Worm (Caenorhabditis elegans) whole organism, young adult: ENCODE results near the gene gro-1.

Source experiments
- B0261.1 ChIP-seq: sonication (generic microtip); optimal IDR thresholded peaks from 2 replicates; lab custom pipeline; 2016; ENCODE audit warnings: mild to moderate bottlenecking, missing genetic modification characterization, moderate library complexity, missing compliant biosample characterization
- B0336.3 ChIP-seq: fragments of 200-800 bp; sonication (Bioruptor generic); IDR thresholded peaks from 2 replicates; pipeline ENCODE4 v1.3.6; 2022; ENCODE audit warnings: missing genetic modification characterization, missing compliant biosample characterization
- F23B12.7 ChIP-seq: sonication (generic microtip); optimal IDR thresholded peaks from 2 replicates; lab custom pipeline; 2017; ENCODE audit warnings: missing genetic modification characterization, mild to moderate bottlenecking, missing compliant biosample characterization, antibody characterized with exemption, moderate library complexity; ENCODE audit not compliant: insufficient read depth
- F33H1.4 ChIP-seq: fragments of 200-800 bp; sonication (Bioruptor generic); IDR thresholded peaks from 2 replicates; pipeline ENCODE4 v1.3.6; 2022; ENCODE audit warnings: missing genetic modification reagents, missing genetic modification characterization, missing compliant biosample characterization
- F49E8.2 ChIP-seq: sonication (generic microtip); optimal IDR thresholded peaks from 3 replicates; lab custom pipeline; 2017; ENCODE audit warnings: missing genetic modification characterization, mild to moderate bottlenecking, missing compliant biosample characterization, antibody characterized with exemption, moderate library complexity; ENCODE audit not compliant: insufficient read depth
- F52B5.7 ChIP-seq: sonication (generic microtip); optimal IDR thresholded peaks from 2 replicates; lab custom pipeline; 2016; ENCODE audit warnings: mild to moderate bottlenecking, missing genetic modification characterization, missing compliant biosample characterization
- F57C9.4 ChIP-seq: sonication (generic microtip); optimal IDR thresholded peaks from 2 replicates; lab custom pipeline; 2017; ENCODE audit warnings: mild to moderate bottlenecking, missing genetic modification characterization, missing compliant biosample characterization
- T07F8.4 ChIP-seq: sonication (generic microtip); optimal IDR thresholded peaks from 2 replicates; lab custom pipeline; 2016; ENCODE audit warnings: mild to moderate bottlenecking, missing genetic modification characterization, moderate library complexity, missing compliant biosample characterization
- Y53F4B.3 ChIP-seq: fragments of 200-800 bp; sonication (Bioruptor generic); IDR thresholded peaks from 2 replicates; pipeline ENCODE4 v1.3.6; 2022; ENCODE audit warnings: missing genetic modification reagents, missing genetic modification characterization, missing compliant biosample characterization
- Y53G8AR.9 ChIP-seq: fragments of 200-800 bp; sonication (Bioruptor generic); conservative IDR thresholded peaks from 2 replicates; pipeline ENCODE4 v1.3.6; 2022; ENCODE audit warnings: missing genetic modification reagents, missing genetic modification characterization, missing compliant biosample characterization
- Y56A3A.18 ChIP-seq: fragments of 200-800 bp; sonication (Bioruptor generic); IDR thresholded peaks from 2 replicates; pipeline ENCODE4 v1.3.6; 2022; ENCODE audit warnings: missing genetic modification reagents, missing genetic modification characterization, missing compliant biosample characterization
- Y67H2A.10 ChIP-seq: fragments of 200-800 bp; sonication (Bioruptor generic); conservative IDR thresholded peaks from 2 replicates; pipeline ENCODE4 v1.3.6; 2022; ENCODE audit warnings: missing genetic modification reagents, missing genetic modification characterization, missing compliant biosample characterization
- Y95B8A.8 ChIP-seq: fragments of 200-800 bp; sonication (Bioruptor generic); IDR thresholded peaks from 2 replicates; pipeline ENCODE4 v1.3.6; 2022; ENCODE audit warnings: missing genetic modification reagents, missing genetic modification characterization, missing compliant biosample characterization
- aptf-3 ChIP-seq: fragments of 200-800 bp; sonication (Bioruptor generic); IDR thresholded peaks from 2 replicates; pipeline ENCODE4 v1.3.6; 2022; ENCODE audit warnings: missing genetic modification characterization, missing compliant biosample characterization
- attf-5 ChIP-seq: fragments of 200-800 bp; sonication (Bioruptor generic); optimal IDR thresholded peaks from 2 replicates; lab custom pipeline; 2018; ENCODE audit warnings: mild to moderate bottlenecking, missing genetic modification characterization, missing compliant biosample characterization
- cebp-1 ChIP-seq, 2 experiments: fragments of 200-800 bp in 1 of 2; sonication (Bioruptor generic) in 1 of 2; sonication (generic microtip) in 1 of 2; IDR thresholded peaks in 1 of 2; optimal IDR thresholded peaks in 1 of 2; 2 replicates each; pipeline versions ENCODE4 v1.3.6 to Lab custom; 2017 to 2022; ENCODE audit warnings: missing compliant biosample characterization in 2 of 2, missing genetic modification characterization in 2 of 2, mild to moderate bottlenecking in 1 of 2, missing genetic modification reagents in 1 of 2, moderate library complexity in 1 of 2
- ceh-91 ChIP-seq: fragments of 200-800 bp; sonication (Bioruptor generic); IDR thresholded peaks from 2 replicates; pipeline ENCODE4 v1.3.6; 2022; ENCODE audit warnings: missing genetic modification reagents, missing genetic modification characterization, missing compliant biosample characterization
- dpff-1 ChIP-seq: sonication (generic microtip); optimal IDR thresholded peaks from 2 replicates; lab custom pipeline; 2017; ENCODE audit warnings: mild to moderate bottlenecking, missing genetic modification characterization, missing compliant biosample characterization
- dpl-1 ChIP-seq: fragments of 150-350 bp; optimal IDR thresholded peaks from 2 replicates; lab custom pipeline; 2014; ENCODE audit warnings: missing biosample characterization, missing genetic modification reagents, missing genetic modification characterization
- efl-1 ChIP-seq: fragments of 150-350 bp; optimal IDR thresholded peaks from 2 replicates; lab custom pipeline; 2014; ENCODE audit warnings: missing biosample characterization, missing genetic modification reagents, missing genetic modification characterization
- egrh-3 ChIP-seq: fragments of 200-800 bp; sonication (Bioruptor generic); IDR thresholded peaks from 2 replicates; pipeline ENCODE4 v1.3.6; 2022; ENCODE audit warnings: missing genetic modification reagents, missing genetic modification characterization, missing compliant biosample characterization
- ekl-4 ChIP-seq: fragments of 200-800 bp; sonication (Bioruptor generic); IDR thresholded peaks from 2 replicates; pipeline ENCODE4 v1.3.6; 2022; ENCODE audit warnings: missing genetic modification reagents, missing genetic modification characterization, missing compliant biosample characterization
- gei-17 ChIP-seq: fragments of 200-800 bp; sonication (Bioruptor generic); optimal IDR thresholded peaks from 2 replicates; lab custom pipeline; 2018; ENCODE audit warnings: mild to moderate bottlenecking, missing genetic modification characterization, missing compliant biosample characterization
- hlh-26 ChIP-seq: fragments of 200-800 bp; sonication (Bioruptor generic); conservative IDR thresholded peaks from 2 replicates; pipeline ENCODE4 v1.3.6; 2022; ENCODE audit warnings: missing genetic modification reagents, missing genetic modification characterization, missing compliant biosample characterization
- hmg-20 ChIP-seq: fragments of 200-800 bp; sonication (Bioruptor generic); IDR thresholded peaks from 2 replicates; pipeline ENCODE4 v1.3.6; 2022; ENCODE audit warnings: missing genetic modification reagents, missing genetic modification characterization, missing compliant biosample characterization
- hrde-1 ChIP-seq: sonication (generic microtip); optimal IDR thresholded peaks from 2 replicates; lab custom pipeline; 2016; ENCODE audit warnings: missing genetic modification characterization, mild to moderate bottlenecking, missing compliant biosample characterization, moderate library complexity, missing genotype, missing genetic modification reagents, borderline replicate concordance
- lag-1 ChIP-seq: fragments of 200-800 bp; sonication (Bioruptor generic); IDR thresholded peaks from 2 replicates; pipeline ENCODE4 v1.3.6; 2022; ENCODE audit warnings: missing genetic modification reagents, missing genetic modification characterization, missing compliant biosample characterization
- lin-40 ChIP-seq: sonication (generic microtip); optimal IDR thresholded peaks from 2 replicates; lab custom pipeline; 2016; ENCODE audit warnings: missing genetic modification characterization, mild to moderate bottlenecking, missing compliant biosample characterization, missing genotype, missing genetic modification reagents
- lsl-1 ChIP-seq: fragments of 200-800 bp; sonication (Bioruptor generic); optimal IDR thresholded peaks from 2 replicates; lab custom pipeline; 2018; ENCODE audit warnings: mild to moderate bottlenecking, missing genetic modification characterization, moderate library complexity, missing compliant biosample characterization
- lsy-27 ChIP-seq: sonication (generic microtip); optimal IDR thresholded peaks from 2 replicates; lab custom pipeline; 2017; ENCODE audit warnings: missing genetic modification characterization, mild to moderate bottlenecking, missing compliant biosample characterization, antibody characterized with exemption, missing genotype, borderline replicate concordance; ENCODE audit not compliant: insufficient read depth
- madf-6 ChIP-seq: fragments of 200-800 bp; sonication (Bioruptor generic); IDR thresholded peaks from 2 replicates; pipeline ENCODE4 v1.3.6; 2022; ENCODE audit warnings: missing genetic modification reagents, missing genetic modification characterization, missing compliant biosample characterization
- madf-8 ChIP-seq: fragments of 200-800 bp; sonication (Bioruptor generic); conservative IDR thresholded peaks from 2 replicates; pipeline ENCODE4 v1.3.6; 2022; ENCODE audit warnings: missing genetic modification reagents, missing genetic modification characterization, missing compliant biosample characterization
- mcd-1 ChIP-seq: fragments of 200-800 bp; sonication (Bioruptor generic); IDR thresholded peaks from 2 replicates; pipeline ENCODE4 v1.3.6; 2022; ENCODE audit warnings: missing genetic modification reagents, missing genetic modification characterization, missing compliant biosample characterization
- mes-4 ChIP-seq: sonication (generic microtip); optimal IDR thresholded peaks from 2 replicates; lab custom pipeline; 2016; ENCODE audit warnings: missing genotype, missing genetic modification characterization, missing compliant biosample characterization
- nfya-2 ChIP-seq: fragments of 200-800 bp; sonication (Bioruptor generic); IDR thresholded peaks from 2 replicates; pipeline ENCODE4 v1.3.6; 2022; ENCODE audit warnings: missing genetic modification reagents, missing genetic modification characterization, missing compliant biosample characterization
- nhr-27 ChIP-seq: fragments of 200-800 bp; sonication (Bioruptor generic); optimal IDR thresholded peaks from 2 replicates; lab custom pipeline; 2018; ENCODE audit warnings: mild to moderate bottlenecking, missing genetic modification characterization, moderate library complexity, missing compliant biosample characterization
- snpc-1.3 ChIP-seq: sonication (generic microtip); optimal IDR thresholded peaks from 2 replicates; lab custom pipeline; 2017; ENCODE audit warnings: missing genetic modification characterization, mild to moderate bottlenecking, missing compliant biosample characterization, antibody characterized with exemption, moderate library complexity, missing genotype, missing genetic modification reagents; ENCODE audit not compliant: insufficient read depth
- unc-130 ChIP-seq: sonication (generic microtip); optimal IDR thresholded peaks from 2 replicates; lab custom pipeline; 2016; ENCODE audit warnings: missing genetic modification reagents, missing genetic modification characterization, missing compliant biosample characterization
- zim-3 ChIP-seq: sonication (generic microtip); optimal IDR thresholded peaks from 2 replicates; lab custom pipeline; 2017; ENCODE audit warnings: mild to moderate bottlenecking, missing genetic modification characterization, moderate library complexity, missing compliant biosample characterization
- ztf-28 ChIP-seq: fragments of 200-800 bp; sonication (Bioruptor generic); IDR thresholded peaks from 2 replicates; pipeline ENCODE4 v1.3.6; 2022; ENCODE audit warnings: missing genetic modification reagents, missing genetic modification characterization, missing compliant biosample characterization

Gene gro-1

DNA sequence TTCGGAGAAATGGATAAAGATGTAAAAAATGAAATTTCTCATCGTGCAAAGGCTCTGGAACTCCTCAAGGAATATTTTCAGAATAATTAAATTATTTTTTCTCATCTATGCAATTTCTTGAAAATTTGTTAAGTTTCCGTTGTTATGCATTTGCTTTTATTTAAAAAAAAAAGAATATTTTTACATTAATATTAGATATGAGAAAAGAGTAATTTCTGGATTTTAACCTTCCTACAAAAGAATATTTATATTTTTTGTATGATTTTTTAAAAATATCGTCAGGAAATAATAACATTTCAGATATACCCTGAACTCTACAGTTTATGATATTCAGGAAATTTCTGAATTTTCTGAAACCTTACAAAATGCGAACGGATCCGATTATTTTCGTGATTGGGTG, at the start of gene gro-1:
gro-1 (plus strand) TSS at position 301 of the 400 bp plus-strand sequence.
- no peak for TF ChIP-seq Y53G8AR.9 (GFP tag; lab: Robert Waterston, UW)
- no peak for TF ChIP-seq ceh-91 (GFP tag; lab: Robert Waterston, UW)
- no peak for TF ChIP-seq mcd-1 (GFP tag; lab: Robert Waterston, UW)
- TF ChIP-seq cebp-1 (GFP tag; IDR thresholded peaks at IDR 0.05; lab: Robert Waterston, UW): no peak
- TF ChIP-seq cebp-1 (tag; optimal IDR thresholded peaks at IDR 0.05; lab: Kevin White, UChicago): no peak
- TF ChIP-seq snpc-1.3 (tag; lab: Kevin White, UChicago): no peak
- no peak for TF ChIP-seq hmg-20 (GFP tag; lab: Robert Waterston, UW)
- no peak for TF ChIP-seq B0261.1 (tag; lab: Kevin White, UChicago)
- no peak for TF ChIP-seq gei-17 (GFP tag; lab: Kevin White, UChicago)
- TF ChIP-seq F52B5.7 (tag; lab: Kevin White, UChicago): no peak
- no peak for TF ChIP-seq Y67H2A.10 (GFP tag; lab: Robert Waterston, UW)
- no peak for TF ChIP-seq F49E8.2 (tag; lab: Kevin White, UChicago)
- no peak for TF ChIP-seq lin-40 (tag; lab: Kevin White, UChicago)
- no peak for TF ChIP-seq madf-8 (GFP tag; lab: Robert Waterston, UW)

- no peak for TF ChIP-seq F57C9.4
- no peak for TF ChIP-seq attf-5 (GFP tag; lab: Kevin White, UChicago)
- TF ChIP-seq B0336.3: no peak
- no peak for TF ChIP-seq mes-4 (tag; lab: Kevin White, UChicago)
- TF ChIP-seq nfya-2 (GFP tag; lab: Robert Waterston, UW): no peak
- TF ChIP-seq Y53G8AR.9 (GFP tag; lab: Robert Waterston, UW): no peak
- no peak for TF ChIP-seq T07F8.4
- TF ChIP-seq efl-1 (GFP tag; lab: Kevin White, UChicago): peak; percentile 42
- TF ChIP-seq aptf-3: no peak
- no peak for TF ChIP-seq lsy-27
- peak; percentile 67 for TF ChIP-seq lsl-1 (GFP tag; lab: Kevin White, UChicago)
- TF ChIP-seq F49E8.2 (tag; lab: Kevin White, UChicago): no peak
- TF ChIP-seq dpff-1 (tag; lab: Kevin White, UChicago): no peak
- TF ChIP-seq ekl-4 (GFP tag; lab: Robert Waterston, UW): no peak
These were observed 49.5 kb upstream of the gro-1 start, which contains the start of gene ZC155.4 for ce11 chrIII:5215375-5215774. Gene ZC155.4, minus strand, starts transcription at chrIII:5215475.

DNA sequence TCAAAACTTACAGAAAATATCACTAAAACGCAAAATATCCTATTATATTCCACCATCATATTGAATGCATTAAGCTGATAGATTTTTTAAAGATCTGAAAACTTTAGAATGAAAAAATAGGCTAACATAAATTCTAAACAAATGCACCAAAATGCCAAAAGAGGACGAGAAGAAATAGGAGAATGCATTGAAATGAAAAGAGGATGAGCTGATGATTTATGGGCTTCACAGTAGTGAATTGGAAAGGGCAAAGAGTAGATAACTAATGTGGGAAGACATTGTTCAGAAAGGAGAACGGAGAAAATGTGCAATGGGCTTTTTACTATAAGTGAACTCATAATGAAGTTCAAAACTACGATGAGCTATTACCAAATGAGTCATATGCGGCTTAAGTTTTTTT, 47.4 kb upstream of the gro-1 start, which contains the start of gene cutl-19:
cutl-19 (minus strand) TSS at position 101 of the 400 bp plus-strand sequence.
- TF ChIP-seq hrde-1 (tag; lab: Kevin White, UChicago) (no peak), F33H1.4 (GFP tag; lab: Robert Waterston, UW) (no peak), madf-6 (GFP tag; lab: Robert Waterston, UW) (no peak), Y53G8AR.9 (GFP tag; lab: Robert Waterston, UW) (no peak), hlh-26 (GFP tag; lab: Robert Waterston, UW) (no peak), zim-3 (tag; lab: Kevin White, UChicago) (no peak), Y56A3A.18 (no peak), F23B12.7 (no peak), ztf-28 (GFP tag; lab: Robert Waterston, UW) (no peak), nhr-27 (no peak), unc-130 (GFP tag; lab: Kevin White, UChicago) (no peak), Y53F4B.3 (GFP tag; lab: Robert Waterston, UW) (no peak), lag-1 (GFP tag; lab: Robert Waterston, UW) (no peak), Y95B8A.8 (GFP tag; lab: Robert Waterston, UW) (no peak), egrh-3 (GFP tag; lab: Robert Waterston, UW) (no peak), dpl-1 (GFP tag; lab: Kevin White, UChicago) (no peak)
